Fruit fly (Drosophila melanogaster) whole organism, wandering third instar larva: Measurements from ENCODE around the gene CG8564.

ENCODE experiments used
- Abd-B ChIP-seq: fragments of >200 bp; optimal IDR thresholded peaks from 2 replicates; lab custom pipeline; 2017; ENCODE audit warnings: missing biosample characterization, missing genetic modification characterization
- CG32264 ChIP-seq: fragments of 200-800 bp; sonication (Bioruptor generic); optimal IDR thresholded peaks from 2 replicates; lab custom pipeline; 2016; ENCODE audit warnings: missing biosample characterization, missing genetic modification characterization
- CG9705 ChIP-seq: fragments of 200-800 bp; sonication (Bioruptor generic); optimal IDR thresholded peaks from 2 replicates; lab custom pipeline; 2018; ENCODE audit warnings: missing biosample characterization, mild to moderate bottlenecking, missing genetic modification characterization
- CrebA ChIP-seq: fragments of 200-800 bp; sonication (Bioruptor generic); optimal IDR thresholded peaks from 2 replicates; lab custom pipeline; 2016; ENCODE audit warnings: missing biosample characterization, mild to moderate bottlenecking, missing genetic modification characterization, borderline replicate concordance
- HLH106 ChIP-seq: fragments of 200-800 bp; optimal IDR thresholded peaks from 3 replicates; lab custom pipeline; 2019; ENCODE audit warnings: missing biosample characterization, mild to moderate bottlenecking, missing genetic modification characterization, moderate library complexity
- Hnf4 ChIP-seq: fragments of 200-800 bp; sonication (Bioruptor generic); optimal IDR thresholded peaks from 2 replicates; lab custom pipeline; 2016; ENCODE audit warnings: missing biosample characterization, mild to moderate bottlenecking, missing genetic modification characterization
- Hr78 ChIP-seq: fragments of >200 bp; optimal IDR thresholded peaks from 2 replicates; lab custom pipeline; 2017; ENCODE audit warnings: missing biosample characterization, missing genetic modification characterization
- Hr83 ChIP-seq: fragments of 200-300 bp; sonication (Bioruptor generic); optimal IDR thresholded peaks from 2 replicates; lab custom pipeline; 2016; ENCODE audit warnings: missing biosample characterization, mild to moderate bottlenecking, missing genetic modification characterization, moderate library complexity; ENCODE audit not compliant: poor library complexity, severe bottlenecking
- Jra ChIP-seq: sonication (Bioruptor generic); optimal IDR thresholded peaks from 2 replicates; lab custom pipeline; 2016; ENCODE audit warnings: missing biosample characterization, missing genetic modification characterization
- Mio ChIP-seq: sonication (Bioruptor generic); optimal IDR thresholded peaks from 2 replicates; lab custom pipeline; 2016; ENCODE audit warnings: missing biosample characterization, missing genetic modification characterization
- Myc ChIP-seq: fragments of >200 bp; optimal IDR thresholded peaks from 2 replicates; lab custom pipeline; 2017
- OdsH ChIP-seq: fragments of 200-800 bp; sonication (Bioruptor generic); optimal IDR thresholded peaks from 2 replicates; lab custom pipeline; 2016; ENCODE audit warnings: missing biosample characterization, mild to moderate bottlenecking, missing genetic modification characterization
- Rel ChIP-seq, 2 experiments: fragments of 200-800 bp; sonication (Bioruptor generic) in 1 of 2; optimal IDR thresholded peaks; 2 replicates in 1 of 2; 3 replicates in 1 of 2; lab custom pipeline; 2016 to 2019; ENCODE audit warnings: mild to moderate bottlenecking in 2 of 2, missing biosample characterization in 2 of 2, missing genetic modification characterization in 2 of 2, moderate library complexity in 1 of 2
- Sp1 ChIP-seq: fragments of 200-800 bp; sonication (Bioruptor generic); optimal IDR thresholded peaks from 3 replicates; lab custom pipeline; 2019; ENCODE audit warnings: missing biosample characterization, mild to moderate bottlenecking, missing genetic modification characterization, moderate library complexity
- Vsx2 ChIP-seq: fragments of 200-300, 225-300 bp; sonication (Bioruptor generic); optimal IDR thresholded peaks from 2 replicates; lab custom pipeline; 2018; ENCODE audit warnings: missing biosample characterization, missing genetic modification characterization; ENCODE audit not compliant: partially characterized antibody
- br ChIP-seq: fragments of 200-800 bp; sonication (Bioruptor generic); optimal IDR thresholded peaks from 2 replicates; lab custom pipeline; 2016; ENCODE audit warnings: missing biosample characterization, missing genetic modification characterization
- brk ChIP-seq: fragments of 200-800 bp; sonication (Bioruptor generic); optimal IDR thresholded peaks from 2 replicates; lab custom pipeline; 2016; ENCODE audit warnings: missing biosample characterization, mild to moderate bottlenecking, missing genetic modification characterization
- dl ChIP-seq, 2 experiments: fragments of 175-275, 200-275 bp in 1 of 2; fragments of 200-275 bp in 1 of 2; sonication (Bioruptor generic); optimal IDR thresholded peaks; lab custom pipeline; 2018; ENCODE audit warnings: mild to moderate bottlenecking in 2 of 2, missing biosample characterization in 2 of 2, missing genetic modification characterization in 2 of 2, moderate library complexity in 2 of 2; ENCODE audit not compliant: partially characterized antibody in 2 of 2, insufficient read depth in 1 of 2
- dmrt93B ChIP-seq: fragments of 200-800 bp; sonication (Bioruptor generic); optimal IDR thresholded peaks from 2 replicates; lab custom pipeline; 2018; ENCODE audit warnings: missing biosample characterization, mild to moderate bottlenecking, missing genetic modification characterization
- dsf ChIP-seq: sonication (Bioruptor generic); optimal IDR thresholded peaks from 2 replicates; lab custom pipeline; 2016; ENCODE audit warnings: missing biosample characterization, missing genetic modification characterization, borderline replicate concordance
- ey ChIP-seq: fragments of 200-800 bp; sonication (Bioruptor generic); optimal IDR thresholded peaks from 2 replicates; lab custom pipeline; 2016; ENCODE audit warnings: missing biosample characterization, missing genetic modification characterization
- foxo ChIP-seq, 2 experiments: fragments of 200-800 bp; sonication (Bioruptor generic); optimal IDR thresholded peaks; 2 replicates in 1 of 2; 3 replicates in 1 of 2; lab custom pipeline; 2016 to 2017; ENCODE audit warnings: missing biosample characterization in 2 of 2, missing genetic modification characterization in 2 of 2
- fru ChIP-seq: fragments of 200-800 bp; sonication (Bioruptor generic); optimal IDR thresholded peaks from 3 replicates; lab custom pipeline; 2016; ENCODE audit warnings: missing biosample characterization, mild to moderate bottlenecking, missing genetic modification characterization
- h ChIP-seq: fragments of 200-800 bp; sonication (Bioruptor generic); optimal IDR thresholded peaks from 3 replicates; lab custom pipeline; 2016; ENCODE audit warnings: missing biosample characterization, mild to moderate bottlenecking, missing genetic modification characterization
- jim ChIP-seq: fragments of 175-275, 200-325 bp; sonication (Bioruptor generic); optimal IDR thresholded peaks from 2 replicates; lab custom pipeline; 2016; ENCODE audit warnings: missing biosample characterization, mild to moderate bottlenecking, missing genetic modification characterization
- lola ChIP-seq: fragments of >200 bp; optimal IDR thresholded peaks from 2 replicates; lab custom pipeline; 2017; ENCODE audit warnings: missing biosample characterization, missing genetic modification characterization
- pan ChIP-seq: fragments of >200 bp; optimal IDR thresholded peaks from 2 replicates; lab custom pipeline; 2017
- psq ChIP-seq: fragments of 200-800 bp; sonication (Bioruptor generic); optimal IDR thresholded peaks from 3 replicates; lab custom pipeline; 2017; ENCODE audit warnings: missing biosample characterization, mild to moderate bottlenecking, missing genetic modification characterization, moderate library complexity
- rgr ChIP-seq: fragments of 200-800 bp; sonication (Bioruptor generic); optimal IDR thresholded peaks from 3 replicates; lab custom pipeline; 2016; ENCODE audit warnings: missing biosample characterization, mild to moderate bottlenecking, missing genetic modification characterization
- tai ChIP-seq: sonication (Bioruptor generic); optimal IDR thresholded peaks from 2 replicates; lab custom pipeline; 2016; ENCODE audit warnings: missing biosample characterization, missing genetic modification characterization
- usp ChIP-seq: fragments of >200 bp; optimal IDR thresholded peaks from 2 replicates; lab custom pipeline; 2017; ENCODE audit warnings: missing biosample characterization, missing genetic modification characterization
- woc ChIP-seq: sonication (Bioruptor generic); optimal IDR thresholded peaks from 2 replicates; lab custom pipeline; 2016; ENCODE audit warnings: missing biosample characterization, mild to moderate bottlenecking, missing genetic modification characterization

Gene CG8564

dm6 chr3L:7397979-7398378 is 10.3 kb upstream of the CG8564 start, which contains the start of gene CG8562:
CG8562 (plus strand) TSS chr3L:7398285.
- TF ChIP-seq lola (GFP tag; lab: Kevin White, UChicago) (no peak), dl (GFP tag; optimal IDR thresholded peaks at IDR 0.05; lab: Kevin White, UChicago; ENCODE audit: insufficient read depth in 1 of 2, partially characterized antibody in 2 of 2) (no peak), Hr83 (no peak), fru (GFP tag; lab: Kevin White, UChicago) (no peak), brk (GFP tag; lab: Kevin White, UChicago) (no peak), HLH106 (tag; lab: Kevin White, UChicago) (no peak), Hr78 (GFP tag; lab: Kevin White, UChicago) (no peak), dmrt93B (GFP tag; lab: Kevin White, UChicago) (no peak), jim (no peak), Sp1 (no peak), CG32264 (GFP tag; lab: Kevin White, UChicago) (no peak), Abd-B (GFP tag; lab: Kevin White, UChicago) (no peak), foxo (GFP tag; optimal IDR thresholded peaks at IDR 0.05; lab: Kevin White, UChicago) (no peak), OdsH (GFP tag; lab: Kevin White, UChicago) (no peak), CrebA (GFP tag; lab: Kevin White, UChicago) (no peak), Mio (no peak), br (GFP tag; lab: Kevin White, UChicago) (no peak), psq (GFP tag; lab: Kevin White, UChicago) (no peak), h (no peak)

DNA sequence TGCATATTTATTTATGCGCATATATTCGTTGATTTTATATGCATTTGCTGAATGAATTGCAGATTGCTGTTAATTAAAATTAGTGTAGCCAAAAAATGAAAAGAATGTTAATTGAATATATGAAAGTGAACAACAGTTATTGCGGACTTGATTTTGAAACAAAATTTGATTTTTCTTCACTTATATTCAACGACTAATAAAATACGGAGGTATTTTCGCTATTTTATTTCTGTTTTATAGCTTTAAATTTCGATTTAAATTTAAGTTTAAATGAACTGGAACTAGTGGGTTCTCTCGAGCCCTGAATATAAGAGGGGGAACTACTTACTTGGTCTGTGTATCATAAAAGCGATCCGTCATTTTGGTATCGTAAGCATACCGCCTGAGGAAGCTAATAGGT is 8.3 kb upstream of the CG8564 start, which contains the start of gene CG32379:
Gene CG32379, plus strand, starts transcription at position 301 of the 400 bp plus-strand sequence.
- no peak for TF ChIP-seq psq (GFP tag; lab: Kevin White, UChicago)
- no peak for TF ChIP-seq Hr83
- no peak for TF ChIP-seq Myc (lab: Kevin White, UChicago)
- TF ChIP-seq h: no peak
- no peak for TF ChIP-seq Vsx2
- TF ChIP-seq Hnf4: no peak
- TF ChIP-seq tai: no peak
- TF ChIP-seq HLH106 (tag; lab: Kevin White, UChicago): no peak
- no peak for TF ChIP-seq dsf
- no peak for TF ChIP-seq OdsH (GFP tag; lab: Kevin White, UChicago)
- no peak for TF ChIP-seq CG32264 (GFP tag; lab: Kevin White, UChicago)
- no peak for TF ChIP-seq fru (GFP tag; lab: Kevin White, UChicago)
- no peak for TF ChIP-seq Sp1
- TF ChIP-seq foxo (GFP tag; optimal IDR thresholded peaks at IDR 0.05; lab: Kevin White, UChicago): no peak
- TF ChIP-seq rgr (GFP tag; lab: Kevin White, UChicago): no peak
- TF ChIP-seq CG9705 (GFP tag; lab: Kevin White, UChicago): no peak
- TF ChIP-seq ey: no peak

DNA sequence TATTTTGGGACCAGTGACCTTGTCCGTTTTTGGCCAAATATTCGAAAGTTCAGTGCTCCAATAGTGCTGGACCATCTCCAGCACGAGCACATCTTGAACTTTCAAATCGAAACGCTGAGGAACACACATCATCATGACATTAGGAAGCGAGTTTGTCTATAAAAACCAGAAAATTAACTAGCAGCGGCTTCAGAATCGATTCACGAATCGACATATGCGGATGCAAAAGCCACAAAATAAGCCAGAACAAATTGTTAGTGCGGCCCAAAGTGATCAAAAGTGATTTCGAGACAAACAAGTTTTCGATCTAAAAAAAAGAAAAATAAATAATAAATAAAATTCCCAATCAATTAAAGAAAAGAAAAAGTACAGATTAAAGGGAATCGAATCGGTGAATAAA is 2.7 kb upstream of the CG8564 start, which contains the start of gene CG8563:
Gene CG8563, plus strand, starts transcription at position 301 of the 400 bp plus-strand sequence.
- TF ChIP-seq woc (GFP tag; lab: Kevin White, UChicago): no peak
- TF ChIP-seq OdsH (GFP tag; lab: Kevin White, UChicago): no peak
- TF ChIP-seq Abd-B (GFP tag; lab: Kevin White, UChicago): no peak
- TF ChIP-seq CG32264 (GFP tag; lab: Kevin White, UChicago): no peak
- no peak for TF ChIP-seq Rel (GFP tag; optimal IDR thresholded peaks at IDR 0.05; lab: Kevin White, UChicago)
- TF ChIP-seq Rel (tag; optimal IDR thresholded peaks at IDR 0.05; lab: Kevin White, UChicago): no peak

DNA sequence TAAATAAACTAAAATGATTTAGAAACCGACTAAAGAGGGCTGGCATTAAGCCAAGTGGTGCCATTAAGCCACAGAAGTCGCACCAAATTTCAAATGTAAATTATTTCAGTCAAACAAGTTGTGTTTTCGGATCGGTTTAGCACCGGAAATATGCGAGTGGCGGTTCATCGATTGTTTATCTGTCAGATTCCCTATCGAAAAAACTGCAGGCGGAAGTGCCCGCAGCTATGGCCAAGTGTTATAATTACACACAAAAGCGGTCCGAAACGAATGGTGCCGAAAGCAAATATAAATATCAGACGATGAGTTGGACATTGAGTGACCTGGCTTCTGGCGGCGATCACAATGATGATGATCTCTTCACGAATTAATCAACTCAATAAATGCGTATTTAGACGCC is 2.3 kb upstream of the CG8564 start:
- TF ChIP-seq Rel (GFP tag; optimal IDR thresholded peaks at IDR 0.05; lab: Kevin White, UChicago): no peak
- no peak for TF ChIP-seq Rel (tag; optimal IDR thresholded peaks at IDR 0.05; lab: Kevin White, UChicago)
- TF ChIP-seq Myc (lab: Kevin White, UChicago): no peak
- TF ChIP-seq Hnf4: no peak
- TF ChIP-seq usp (GFP tag; lab: Kevin White, UChicago): no peak
- no peak for TF ChIP-seq lola (GFP tag; lab: Kevin White, UChicago)
- TF ChIP-seq pan (lab: Kevin White, UChicago): no peak
- TF ChIP-seq Hr78 (GFP tag; lab: Kevin White, UChicago): no peak
- no peak for TF ChIP-seq psq (GFP tag; lab: Kevin White, UChicago)
- TF ChIP-seq CG32264 (GFP tag; lab: Kevin White, UChicago): no peak
- TF ChIP-seq Jra: no peak
- TF ChIP-seq fru (GFP tag; lab: Kevin White, UChicago): no peak
